Worm (Caenorhabditis elegans) whole organism, L2 larva: ENCODE data around the gene T28D6.5.

Experiments used
- C34F6.9 ChIP-seq: fragments of 150-350 bp; optimal IDR thresholded peaks from 2 replicates; lab custom pipeline; 2014; ENCODE audit warnings: missing biosample characterization, missing genetic modification characterization
- F13H6.1 ChIP-seq: sonication (generic microtip); optimal IDR thresholded peaks from 2 replicates; lab custom pipeline; 2016; ENCODE audit warnings: missing genetic modification characterization, missing compliant biosample characterization
- R02D3.7 ChIP-seq: fragments of 150-350 bp; optimal IDR thresholded peaks from 2 replicates; lab custom pipeline; 2014; ENCODE audit warnings: missing biosample characterization, missing genetic modification characterization
- ZK546.5 ChIP-seq: sonication (generic microtip); optimal IDR thresholded peaks from 2 replicates; lab custom pipeline; 2017; ENCODE audit warnings: missing biosample characterization, missing genetic modification characterization
- alr-1 ChIP-seq: fragments of 150-350 bp; optimal IDR thresholded peaks from 2 replicates; lab custom pipeline; 2014; ENCODE audit warnings: missing biosample characterization, missing genetic modification characterization
- aly-2 ChIP-seq: fragments of 150-350 bp; optimal IDR thresholded peaks from 2 replicates; lab custom pipeline; 2014; ENCODE audit warnings: missing biosample characterization, missing genetic modification characterization
- ama-1 ChIP-seq: fragments of 150-350 bp; optimal IDR thresholded peaks from 2 replicates; lab custom pipeline; 2018; ENCODE audit warnings: inconsistent platforms
- blmp-1 ChIP-seq: sonication (generic microtip); optimal IDR thresholded peaks from 2 replicates; lab custom pipeline; 2017; ENCODE audit warnings: missing genetic modification characterization, mild to moderate bottlenecking, missing compliant biosample characterization, antibody characterized with exemption, moderate library complexity; ENCODE audit not compliant: insufficient read depth
- ceh-16 ChIP-seq: fragments of 150-350 bp; optimal IDR thresholded peaks from 2 replicates; lab custom pipeline; 2014; ENCODE audit warnings: missing biosample characterization, missing genetic modification characterization
- ceh-82 ChIP-seq: fragments of 150-350 bp; optimal IDR thresholded peaks from 2 replicates; lab custom pipeline; 2014; ENCODE audit warnings: missing biosample characterization, missing genetic modification characterization
- crh-2 ChIP-seq: sonication (generic microtip); optimal IDR thresholded peaks from 2 replicates; lab custom pipeline; 2017; ENCODE audit warnings: missing biosample characterization, missing genetic modification characterization
- dmd-4 ChIP-seq: sonication (generic microtip); optimal IDR thresholded peaks from 2 replicates; lab custom pipeline; 2017; ENCODE audit warnings: missing biosample characterization, missing genetic modification characterization
- egl-27 ChIP-seq: sonication (generic microtip); optimal IDR thresholded peaks from 3 replicates; lab custom pipeline; 2017; ENCODE audit warnings: missing biosample characterization, missing genetic modification reagents, missing genetic modification characterization
- elt-1 ChIP-seq: fragments of 150-350 bp; optimal IDR thresholded peaks from 2 replicates; lab custom pipeline; 2014; ENCODE audit warnings: missing biosample characterization, missing genetic modification characterization
- fos-1 ChIP-seq: fragments of 150-350 bp; optimal IDR thresholded peaks from 2 replicates; lab custom pipeline; 2014; ENCODE audit warnings: missing biosample characterization, missing genetic modification characterization
- gmeb-1 ChIP-seq: fragments of 150-350 bp; optimal IDR thresholded peaks from 2 replicates; lab custom pipeline; 2014; ENCODE audit warnings: missing biosample characterization, missing genetic modification characterization
- lin-11 ChIP-seq: fragments of 150-350 bp; sonication (generic microtip); optimal IDR thresholded peaks from 2 replicates; lab custom pipeline; 2014; ENCODE audit warnings: missing biosample characterization, missing genetic modification characterization, inconsistent platforms, mixed read lengths
- lin-13 ChIP-seq: fragments of 150-350 bp; optimal IDR thresholded peaks from 2 replicates; lab custom pipeline; 2014; ENCODE audit warnings: missing biosample characterization, missing genetic modification reagents, missing genetic modification characterization
- lin-39 ChIP-seq: fragments of 150-350 bp; optimal IDR thresholded peaks from 2 replicates; lab custom pipeline; 2014; ENCODE audit warnings: missing biosample characterization, missing genetic modification reagents, missing genetic modification characterization
- lsy-2 ChIP-seq, 2 experiments: fragments of 150-350 bp in 1 of 2; sonication (generic microtip) in 1 of 2; optimal IDR thresholded peaks; 2 replicates each; lab custom pipeline; 2014 to 2017; ENCODE audit warnings: missing biosample characterization in 2 of 2, missing genetic modification characterization in 2 of 2
- mab-5 ChIP-seq: fragments of 150-350 bp; optimal IDR thresholded peaks from 2 replicates; lab custom pipeline; 2014; ENCODE audit warnings: missing biosample characterization, missing genetic modification characterization
- mbf-1 ChIP-seq: sonication (generic microtip); optimal IDR thresholded peaks from 2 replicates; lab custom pipeline; 2017; ENCODE audit warnings: missing biosample characterization, missing genetic modification characterization
- mdl-1 ChIP-seq, 2 experiments: fragments of 150-350 bp in 1 of 2; sonication (generic microtip) in 1 of 2; optimal IDR thresholded peaks; 2 replicates each; lab custom pipeline; 2017; ENCODE audit warnings: missing biosample characterization in 2 of 2, missing genetic modification characterization in 2 of 2
- nhr-10 ChIP-seq: sonication (generic microtip); optimal IDR thresholded peaks from 2 replicates; lab custom pipeline; 2017; ENCODE audit warnings: missing biosample characterization, missing genetic modification characterization
- nhr-11 ChIP-seq: fragments of 150-350 bp; optimal IDR thresholded peaks from 2 replicates; lab custom pipeline; 2014; ENCODE audit warnings: missing biosample characterization, missing genetic modification characterization
- nhr-129 ChIP-seq: fragments of 150-350 bp; optimal IDR thresholded peaks from 2 replicates; lab custom pipeline; 2014; ENCODE audit warnings: missing biosample characterization, missing genetic modification characterization
- nhr-21 ChIP-seq: fragments of 150-350 bp; optimal IDR thresholded peaks from 2 replicates; lab custom pipeline; 2014; ENCODE audit warnings: missing biosample characterization, missing genetic modification characterization
- nhr-23 ChIP-seq: fragments of 150-350 bp; optimal IDR thresholded peaks from 2 replicates; lab custom pipeline; 2014; ENCODE audit warnings: missing biosample characterization, missing genetic modification reagents, missing genetic modification characterization
- nhr-237 ChIP-seq: fragments of 150-350 bp; optimal IDR thresholded peaks from 2 replicates; lab custom pipeline; 2014; ENCODE audit warnings: missing biosample characterization, missing genetic modification characterization
- nhr-25 ChIP-seq: fragments of 150-350 bp; sonication (generic microtip); optimal IDR thresholded peaks from 3 replicates; lab custom pipeline; 2014; ENCODE audit warnings: missing biosample characterization, missing genetic modification characterization
- nhr-6 ChIP-seq: fragments of 150-350 bp; optimal IDR thresholded peaks from 2 replicates; lab custom pipeline; 2014; ENCODE audit warnings: missing biosample characterization, missing genetic modification characterization
- peb-1 ChIP-seq: fragments of 150-350 bp; optimal IDR thresholded peaks from 2 replicates; lab custom pipeline; 2014; ENCODE audit warnings: missing biosample characterization, missing genetic modification characterization
- sem-4 ChIP-seq: fragments of 150-350 bp; optimal IDR thresholded peaks from 2 replicates; lab custom pipeline; 2014; ENCODE audit warnings: missing biosample characterization, missing genetic modification reagents, missing genetic modification characterization
- skn-1 ChIP-seq: sonication (generic microtip); optimal IDR thresholded peaks from 2 replicates; lab custom pipeline; 2017; ENCODE audit warnings: missing biosample characterization, missing genetic modification characterization
- snpc-4 ChIP-seq: fragments of 150-350 bp; optimal IDR thresholded peaks from 2 replicates; lab custom pipeline; 2014; ENCODE audit warnings: missing biosample characterization, missing genetic modification characterization
- unc-39 ChIP-seq: fragments of 150-350 bp; optimal IDR thresholded peaks from 2 replicates; lab custom pipeline; 2014; ENCODE audit warnings: missing biosample characterization, missing genetic modification characterization
- unc-55 ChIP-seq: fragments of 150-350 bp; sonication (generic microtip); optimal IDR thresholded peaks from 3 replicates; lab custom pipeline; 2014; ENCODE audit warnings: missing biosample characterization, missing genetic modification reagents, missing genetic modification characterization
- zag-1 ChIP-seq: fragments of 150-350 bp; optimal IDR thresholded peaks from 2 replicates; lab custom pipeline; 2014; ENCODE audit warnings: missing biosample characterization, missing genetic modification characterization
- ztf-1 ChIP-seq: fragments of 200-800 bp; sonication (Bioruptor generic); conservative IDR thresholded peaks from 2 replicates; pipeline ENCODE4 v1.3.6; 2022; ENCODE audit warnings: missing genetic modification characterization, missing compliant biosample characterization
- ztf-11 ChIP-seq: sonication (generic microtip); optimal IDR thresholded peaks from 2 replicates; lab custom pipeline; 2017; ENCODE audit warnings: missing biosample characterization, missing genetic modification characterization
- ztf-4 ChIP-seq: fragments of 150-350 bp; optimal IDR thresholded peaks from 2 replicates; lab custom pipeline; 2014; ENCODE audit warnings: missing biosample characterization, missing genetic modification characterization

T28D6.5 gene

DNA sequence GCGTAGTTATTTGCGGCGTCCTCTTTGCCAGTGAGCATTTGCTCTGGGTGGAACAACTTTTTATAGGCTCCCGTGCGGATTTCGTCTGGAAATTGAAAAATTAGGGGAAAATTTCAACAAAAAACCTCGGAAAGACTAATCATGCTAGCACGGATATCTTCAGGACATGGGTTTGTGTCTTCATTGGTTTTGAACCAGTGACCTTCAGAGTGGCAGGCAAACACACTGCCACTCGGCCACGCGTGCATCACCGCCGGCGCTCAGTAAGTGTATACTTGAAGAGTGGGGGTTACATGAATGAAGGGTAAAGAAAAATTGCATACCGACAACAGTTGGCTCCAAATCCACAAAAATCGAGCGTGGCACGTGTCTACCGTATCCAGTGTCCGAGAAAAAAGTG, 37.8 kb downstream of the T28D6.5 start (continued):
- TF ChIP-seq mab-5 (tag; lab: Kevin White, UChicago) (no peak), alr-1 (no peak), unc-39 (tag; lab: Kevin White, UChicago) (no peak), ZK546.5 (tag; lab: Kevin White, UChicago) (no peak), R02D3.7 (tag; lab: Kevin White, UChicago) (no peak), egl-27 (tag; lab: Kevin White, UChicago) (peak; percentile 30), unc-55 (GFP tag; lab: Kevin White, UChicago) (peak; percentile 59), lin-11 (peak; percentile 38)

DNA sequence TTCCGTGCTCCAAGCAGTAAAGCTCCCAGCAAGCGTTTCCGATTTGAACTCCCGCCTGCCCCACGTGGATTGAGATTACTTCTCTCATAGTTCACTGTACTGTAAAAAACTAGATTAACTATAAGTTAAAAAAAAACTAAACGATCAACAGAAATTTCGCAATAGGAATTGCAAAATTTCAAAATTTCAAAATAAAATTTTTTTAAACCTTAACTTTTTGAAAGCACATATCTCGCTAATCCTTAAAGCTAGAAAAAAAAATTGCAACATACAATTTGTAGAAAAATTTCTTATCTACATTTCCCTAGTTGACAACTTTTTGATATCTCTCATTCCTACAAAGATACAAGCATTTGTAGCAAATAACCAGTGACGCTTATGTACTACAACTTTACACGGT, 38.2 kb downstream of the T28D6.5 start, which contains the start of gene tba-7:
Gene tba-7 (minus strand): TSS at position 101 of the 400 bp plus-strand sequence.
- no peak for TF ChIP-seq ztf-11 (tag; lab: Kevin White, UChicago)
- no peak for TF ChIP-seq ceh-82 (tag; lab: Kevin White, UChicago)
- no peak for TF ChIP-seq lin-13 (GFP tag; lab: Kevin White, UChicago)
- no peak for TF ChIP-seq nhr-129 (tag; lab: Kevin White, UChicago)
- no peak for TF ChIP-seq R02D3.7 (tag; lab: Kevin White, UChicago)

DNA sequence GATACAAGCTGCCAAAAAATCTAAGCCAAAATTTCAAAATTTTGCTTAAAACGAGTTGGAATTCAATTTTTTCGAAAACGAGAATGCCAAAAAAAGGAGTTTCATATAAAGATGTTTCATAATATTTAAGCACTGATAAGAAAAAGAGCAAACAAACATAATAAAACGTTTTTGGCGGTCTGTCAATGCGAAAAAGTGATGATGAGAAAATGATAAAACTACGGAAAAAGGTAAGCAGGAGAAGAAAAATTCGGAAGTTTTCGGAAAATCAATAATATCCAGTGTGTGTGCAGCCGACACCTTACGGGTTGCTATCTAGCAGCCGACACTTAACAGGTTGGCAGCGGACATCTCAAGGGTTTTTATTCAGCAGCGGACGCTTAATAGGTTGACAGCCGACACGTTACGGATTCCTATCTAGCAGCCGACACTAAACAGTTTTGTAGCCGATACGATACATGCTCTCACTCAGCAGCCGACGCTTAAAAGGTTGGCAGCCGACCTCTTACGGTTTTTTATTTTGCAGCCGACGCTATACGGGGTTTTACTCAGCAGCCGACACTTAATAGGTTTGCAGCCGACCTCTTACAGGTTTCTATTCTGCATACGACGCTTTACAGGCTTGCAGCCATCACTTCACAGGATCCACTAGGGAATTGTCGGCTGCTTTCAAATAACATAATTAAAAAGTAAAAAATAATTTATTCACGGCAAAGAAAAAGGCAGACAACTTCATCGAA, 38.9 kb downstream of the T28D6.5 start:
- TF ChIP-seq lin-13 (GFP tag; lab: Kevin White, UChicago) (peak; percentile 16), nhr-6 (tag; lab: Kevin White, UChicago) (no peak), ceh-16 (no peak), nhr-237 (tag; lab: Kevin White, UChicago) (no peak), snpc-4 (tag; lab: Kevin White, UChicago) (peak; percentile 69), unc-55 (GFP tag; lab: Kevin White, UChicago) (no peak), ztf-4 (tag; lab: Kevin White, UChicago) (no peak), fos-1 (tag; lab: Kevin White, UChicago) (peak; percentile 73)

DNA sequence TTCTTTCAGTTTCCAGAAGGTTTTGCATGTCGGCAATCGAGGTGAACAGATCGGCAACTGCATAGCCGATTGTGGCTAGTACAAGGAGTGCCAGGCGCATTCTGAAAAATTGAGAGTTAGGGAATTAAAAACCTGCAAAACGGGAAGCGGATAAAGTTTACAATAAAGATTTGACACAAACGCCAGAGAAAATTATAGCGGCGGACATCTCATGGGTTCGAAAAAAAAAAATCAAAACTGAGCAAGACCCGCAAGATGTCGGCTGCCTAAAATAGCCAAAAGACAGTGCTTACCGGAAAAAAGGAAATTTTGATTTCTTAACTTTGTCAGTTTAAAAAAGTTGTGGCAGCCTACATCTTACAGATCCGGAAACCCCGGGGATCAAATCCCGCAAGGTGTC, 44.4 kb downstream of the T28D6.5 start, which contains the start of gene dpy-18:
Gene dpy-18 (minus strand): TSS at position 101 of the 400 bp plus-strand sequence.
- TF ChIP-seq lsy-2 (tag; optimal IDR thresholded peaks at IDR 0.05; lab: Kevin White, UChicago), result no peak
- no peak for TF ChIP-seq snpc-4 (tag; lab: Kevin White, UChicago)
- TF ChIP-seq blmp-1, result no peak
- no peak for TF ChIP-seq alr-1
- no peak for TF ChIP-seq ceh-82 (tag; lab: Kevin White, UChicago)
- no peak for TF ChIP-seq dmd-4
- TF ChIP-seq unc-39 (tag; lab: Kevin White, UChicago), result no peak
- TF ChIP-seq ztf-1 (GFP tag; lab: Robert Waterston, UW), result no peak
- TF ChIP-seq nhr-237 (tag; lab: Kevin White, UChicago), result no peak
- TF ChIP-seq gmeb-1 (tag; lab: Kevin White, UChicago), result no peak

DNA sequence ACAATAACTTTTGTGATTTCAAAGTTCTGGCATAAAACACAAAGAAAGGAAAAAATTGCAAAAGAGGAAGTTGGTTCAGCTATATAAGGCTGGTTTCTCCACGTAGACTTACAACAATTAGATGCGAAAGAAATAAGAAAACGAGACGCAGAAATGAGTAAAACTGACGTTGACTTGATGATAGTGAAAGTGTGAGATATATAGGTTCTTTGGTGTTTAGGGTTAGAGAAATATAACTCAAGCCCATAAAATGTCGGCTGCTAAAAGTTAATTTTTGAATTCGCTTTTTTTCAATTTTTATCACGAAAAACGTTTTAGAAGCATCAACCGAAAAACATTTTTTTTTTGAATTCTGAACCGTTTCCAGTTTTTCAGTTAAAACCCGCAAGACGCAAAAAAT, 45.0 kb downstream of the T28D6.5 start:
- TF ChIP-seq F13H6.1 (tag; lab: Kevin White, UChicago), result no peak
- TF ChIP-seq nhr-237 (tag; lab: Kevin White, UChicago), result no peak
- no peak for TF ChIP-seq ceh-16
- TF ChIP-seq elt-1 (tag; lab: Kevin White, UChicago), result no peak
- TF ChIP-seq nhr-10 (tag; lab: Kevin White, UChicago), result no peak
- TF ChIP-seq crh-2 (tag; lab: Kevin White, UChicago), result no peak
- no peak for TF ChIP-seq nhr-129 (tag; lab: Kevin White, UChicago)
- TF ChIP-seq nhr-23 (tag; lab: Kevin White, UChicago), result no peak
- no peak for TF ChIP-seq mbf-1 (tag; lab: Kevin White, UChicago)
- TF ChIP-seq zag-1, result no peak
- TF ChIP-seq alr-1, result no peak
- TF ChIP-seq peb-1 (tag; lab: Kevin White, UChicago), result no peak
- TF ChIP-seq aly-2, result no peak
- no peak for TF ChIP-seq ceh-82 (tag; lab: Kevin White, UChicago)
- no peak for TF ChIP-seq ama-1 (lab: Kevin White, UChicago)
- peak in 1 of 2 experiments; percentile 5 for TF ChIP-seq lsy-2 (tag; optimal IDR thresholded peaks at IDR 0.05; lab: Kevin White, UChicago)
- no peak for TF ChIP-seq sem-4
- no peak for TF ChIP-seq nhr-11
- no peak for TF ChIP-seq C34F6.9 (tag; lab: Kevin White, UChicago)
- no peak for TF ChIP-seq skn-1
- TF ChIP-seq lin-39 (tag; lab: Kevin White, UChicago), result no peak
- TF ChIP-seq ZK546.5 (tag; lab: Kevin White, UChicago), result no peak
- no peak for TF ChIP-seq nhr-21 (tag; lab: Kevin White, UChicago)
- peak; percentile 11 for TF ChIP-seq lin-13 (GFP tag; lab: Kevin White, UChicago)
- no peak for TF ChIP-seq mdl-1 (tag; optimal IDR thresholded peaks at IDR 0.05; lab: Kevin White, UChicago)
- TF ChIP-seq nhr-25, result no peak
- no peak for TF ChIP-seq lin-11
- TF ChIP-seq snpc-4 (tag; lab: Kevin White, UChicago), result peak; percentile 87
- TF ChIP-seq blmp-1, result peak; percentile 91
